Worm (Caenorhabditis elegans) whole organism, late embryonic: ENCODE data around the gene nspb-10.
A peak's percentile ranks its signal among the peaks of the same experiment; 100 is the strongest.

ENCODE experiments used
- C08G9.2 ChIP-seq: sonication (generic microtip); optimal IDR thresholded peaks from 2 replicates; lab custom pipeline; 2016; ENCODE audit warnings: mild to moderate bottlenecking, missing genetic modification characterization, moderate library complexity, missing compliant biosample characterization
- F13H6.1 ChIP-seq: sonication (generic microtip); optimal IDR thresholded peaks from 2 replicates; lab custom pipeline; 2016; ENCODE audit warnings: missing genetic modification characterization, missing compliant biosample characterization
- T23F11.4 ChIP-seq: fragments of 200-800 bp; sonication (Bioruptor generic); optimal IDR thresholded peaks from 2 replicates; lab custom pipeline; 2018; ENCODE audit warnings: mild to moderate bottlenecking, missing genetic modification characterization, missing compliant biosample characterization
- Y22D7AL.16 ChIP-seq: sonication (generic microtip); optimal IDR thresholded peaks from 2 replicates; lab custom pipeline; 2016; ENCODE audit warnings: missing genetic modification characterization, missing compliant biosample characterization
- ahr-1 ChIP-seq: sonication (generic microtip); optimal IDR thresholded peaks from 2 replicates; lab custom pipeline; 2016; ENCODE audit warnings: missing genetic modification characterization, missing compliant biosample characterization
- ceh-14 ChIP-seq: sonication (generic microtip); optimal IDR thresholded peaks from 2 replicates; lab custom pipeline; 2016; ENCODE audit warnings: missing genotype, missing genetic modification characterization, missing compliant biosample characterization
- ceh-18 ChIP-seq: sonication (generic microtip); optimal IDR thresholded peaks from 2 replicates; lab custom pipeline; 2016; ENCODE audit warnings: missing genetic modification characterization, missing compliant biosample characterization
- ceh-19 ChIP-seq: fragments of 200-800 bp; sonication (Bioruptor generic); optimal IDR thresholded peaks from 2 replicates; lab custom pipeline; 2018; ENCODE audit warnings: mild to moderate bottlenecking, missing genetic modification characterization, missing compliant biosample characterization
- ceh-2 ChIP-seq: sonication (generic microtip); optimal IDR thresholded peaks from 2 replicates; lab custom pipeline; 2016; ENCODE audit warnings: missing genotype, missing genetic modification characterization, missing compliant biosample characterization
- ceh-31 ChIP-seq: sonication (generic microtip); optimal IDR thresholded peaks from 2 replicates; lab custom pipeline; 2016; ENCODE audit warnings: missing genetic modification characterization, missing compliant biosample characterization
- ceh-34 ChIP-seq: sonication (generic microtip); optimal IDR thresholded peaks from 2 replicates; lab custom pipeline; 2016; ENCODE audit warnings: mild to moderate bottlenecking, missing genetic modification characterization, missing compliant biosample characterization
- ceh-45 ChIP-seq: fragments of 200-800 bp; sonication (Bioruptor generic); IDR thresholded peaks from 2 replicates; pipeline ENCODE4 v1.3.6; 2022; ENCODE audit warnings: missing genetic modification reagents, missing genetic modification characterization, missing compliant biosample characterization
- dve-1 ChIP-seq: sonication (generic microtip); optimal IDR thresholded peaks from 2 replicates; lab custom pipeline; 2017; ENCODE audit warnings: antibody characterized with exemption, mild to moderate bottlenecking, missing genetic modification characterization, missing compliant biosample characterization
- elt-2 ChIP-seq: sonication (generic microtip); optimal IDR thresholded peaks from 2 replicates; lab custom pipeline; 2016; ENCODE audit warnings: missing genetic modification reagents, missing genetic modification characterization, missing compliant biosample characterization
- elt-4 ChIP-seq: sonication (generic microtip); optimal IDR thresholded peaks from 2 replicates; lab custom pipeline; 2016; ENCODE audit warnings: missing genetic modification characterization, missing compliant biosample characterization
- ets-4 ChIP-seq: sonication (generic microtip); optimal IDR thresholded peaks from 2 replicates; lab custom pipeline; 2016; ENCODE audit warnings: missing genetic modification characterization, missing compliant biosample characterization
- eyg-1 ChIP-seq: sonication (generic microtip); optimal IDR thresholded peaks from 2 replicates; lab custom pipeline; 2016; ENCODE audit warnings: missing genotype, missing genetic modification characterization, missing compliant biosample characterization
- fkh-10 ChIP-seq: fragments of 150-350 bp; optimal IDR thresholded peaks from 2 replicates; lab custom pipeline; 2014; ENCODE audit warnings: missing biosample characterization, missing genetic modification reagents, missing genetic modification characterization
- fkh-6 ChIP-seq: sonication (generic microtip); optimal IDR thresholded peaks from 2 replicates; lab custom pipeline; 2016; ENCODE audit warnings: missing genetic modification characterization, missing compliant biosample characterization
- gmeb-2 ChIP-seq: sonication (generic microtip); optimal IDR thresholded peaks from 2 replicates; lab custom pipeline; 2016; ENCODE audit warnings: missing genetic modification characterization, inconsistent platforms, missing compliant biosample characterization
- hlh-30 ChIP-seq: sonication (generic microtip); optimal IDR thresholded peaks from 2 replicates; lab custom pipeline; 2017; ENCODE audit warnings: antibody characterized with exemption, missing genetic modification characterization, missing compliant biosample characterization; ENCODE audit not compliant: insufficient read depth
- lin-11 ChIP-seq: fragments of 200-800 bp; sonication (Bioruptor generic); optimal IDR thresholded peaks from 2 replicates; lab custom pipeline; 2018; ENCODE audit warnings: mild to moderate bottlenecking, missing genetic modification characterization, missing compliant biosample characterization
- madf-2 ChIP-seq: sonication (generic microtip); optimal IDR thresholded peaks from 2 replicates; lab custom pipeline; 2017; ENCODE audit warnings: missing genetic modification characterization, missing compliant biosample characterization
- nfya-1 ChIP-seq: sonication (generic microtip); optimal IDR thresholded peaks from 2 replicates; lab custom pipeline; 2017; ENCODE audit warnings: missing genetic modification characterization, mild to moderate bottlenecking, missing compliant biosample characterization, antibody characterized with exemption, moderate library complexity
- nhr-11 ChIP-seq: fragments of 150-350 bp; optimal IDR thresholded peaks from 2 replicates; lab custom pipeline; 2014; ENCODE audit warnings: missing biosample characterization, missing genetic modification characterization
- npax-4 ChIP-seq: sonication (generic microtip); optimal IDR thresholded peaks from 2 replicates; lab custom pipeline; 2016; ENCODE audit warnings: missing genetic modification characterization, missing compliant biosample characterization
- pag-3 ChIP-seq: sonication (generic microtip); optimal IDR thresholded peaks from 2 replicates; lab custom pipeline; 2016; ENCODE audit warnings: missing compliant biosample characterization, missing genetic modification characterization, borderline replicate concordance
- pat-9 ChIP-seq: fragments of 200-800 bp; sonication (Bioruptor generic); optimal IDR thresholded peaks from 2 replicates; lab custom pipeline; 2018; ENCODE audit warnings: mild to moderate bottlenecking, missing genetic modification characterization, moderate library complexity, missing compliant biosample characterization
- pax-1 ChIP-seq: fragments of 150-350 bp; optimal IDR thresholded peaks from 2 replicates; lab custom pipeline; 2014; ENCODE audit warnings: missing biosample characterization, missing genetic modification characterization
- pha-2 ChIP-seq: sonication (generic microtip); optimal IDR thresholded peaks from 2 replicates; lab custom pipeline; 2017; ENCODE audit warnings: mild to moderate bottlenecking, missing genetic modification characterization, missing compliant biosample characterization
- pqm-1 ChIP-seq: sonication (generic microtip); optimal IDR thresholded peaks from 2 replicates; lab custom pipeline; 2016; ENCODE audit warnings: missing genetic modification characterization, missing compliant biosample characterization
- pros-1 ChIP-seq: fragments of 150-350 bp; optimal IDR thresholded peaks from 2 replicates; lab custom pipeline; 2014; ENCODE audit warnings: missing biosample characterization, missing genetic modification reagents, missing genetic modification characterization
- ref-2 ChIP-seq: sonication (generic microtip); optimal IDR thresholded peaks from 2 replicates; lab custom pipeline; 2016; ENCODE audit warnings: missing genetic modification characterization, missing compliant biosample characterization
- rnt-1 ChIP-seq: sonication (generic microtip); optimal IDR thresholded peaks from 2 replicates; lab custom pipeline; 2016; ENCODE audit warnings: missing genetic modification characterization, missing compliant biosample characterization
- sox-2 ChIP-seq: fragments of 200-800 bp; sonication (Bioruptor generic); IDR thresholded peaks from 2 replicates; pipeline ENCODE4 v1.3.6; 2022; ENCODE audit warnings: missing genetic modification reagents, missing genetic modification characterization, missing compliant biosample characterization
- tbx-7 ChIP-seq: sonication (generic microtip); optimal IDR thresholded peaks from 2 replicates; lab custom pipeline; 2016; ENCODE audit warnings: missing genotype, missing genetic modification characterization, missing compliant biosample characterization
- unc-42 ChIP-seq: sonication (generic microtip); optimal IDR thresholded peaks from 2 replicates; lab custom pipeline; 2016; ENCODE audit warnings: missing genotype, missing genetic modification characterization, missing compliant biosample characterization

Gene nspb-10

DNA sequence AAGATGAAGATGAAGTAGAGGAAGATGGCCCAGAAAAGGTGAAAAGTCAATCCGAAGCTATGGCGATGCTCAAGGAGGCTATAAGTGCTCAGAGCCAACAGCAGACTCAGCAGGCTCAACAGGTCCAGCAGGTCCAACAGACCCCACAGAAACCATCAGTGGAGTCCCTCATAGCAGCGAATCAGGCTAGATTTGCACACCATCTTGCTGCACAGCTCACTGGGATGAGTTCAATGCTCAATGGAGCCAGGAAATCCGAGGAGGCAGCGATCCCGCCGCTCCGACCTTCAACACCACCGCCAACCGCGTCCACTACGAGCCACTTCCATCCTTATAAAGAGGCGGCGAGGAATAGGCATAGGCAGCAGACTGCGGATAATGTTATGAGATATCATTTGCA, 13.3 kb downstream of the nspb-10 start:
- no peak for TF ChIP-seq pag-3 (tag; lab: Kevin White, UChicago)
- TF ChIP-seq pat-9 (tag; lab: Kevin White, UChicago): no peak
- no peak for TF ChIP-seq Y22D7AL.16 (tag; lab: Kevin White, UChicago)
- no peak for TF ChIP-seq npax-4
- TF ChIP-seq F13H6.1 (tag; lab: Kevin White, UChicago): no peak

ce11 chrII:14573315-14573714, 14.7 kb downstream of the nspb-10 start, which contains the start of gene madf-5:
madf-5 (plus strand) TSS chrII:14573615.
- TF ChIP-seq gmeb-2 (tag; lab: Kevin White, UChicago): no peak
- no peak for TF ChIP-seq Y22D7AL.16 (tag; lab: Kevin White, UChicago)
- TF ChIP-seq ahr-1 (tag; lab: Kevin White, UChicago): no peak
- no peak for TF ChIP-seq lin-11 (tag; lab: Kevin White, UChicago)
- TF ChIP-seq eyg-1 (tag; lab: Kevin White, UChicago): no peak
- TF ChIP-seq ceh-34 (tag; lab: Kevin White, UChicago): no peak

- TF ChIP-seq ceh-19 (no peak), gmeb-2 (tag; lab: Kevin White, UChicago) (no peak), T23F11.4 (GFP tag; lab: Kevin White, UChicago) (no peak), C08G9.2 (tag; lab: Kevin White, UChicago) (no peak), ceh-31 (tag; lab: Kevin White, UChicago) (no peak), pros-1 (tag; lab: Kevin White, UChicago) (no peak), pax-1 (tag; lab: Kevin White, UChicago) (no peak), unc-42 (tag; lab: Kevin White, UChicago) (no peak), elt-4 (tag; lab: Kevin White, UChicago) (no peak), nhr-11 (tag; lab: Kevin White, UChicago) (no peak)
These were observed 17.4 kb downstream of the nspb-10 start for ce11 chrII:14570541-14571160.

- no peak for TF ChIP-seq tbx-7 (tag; lab: Kevin White, UChicago)
- TF ChIP-seq ceh-31 (tag; lab: Kevin White, UChicago): peak; percentile 54
- peak; percentile 86 for TF ChIP-seq unc-42 (tag; lab: Kevin White, UChicago)
- peak; percentile 34 for TF ChIP-seq fkh-10 (GFP tag; lab: Kevin White, UChicago)
- TF ChIP-seq, all 69 proteins: peak for 3
These were observed 18.7 kb downstream of the nspb-10 start for ce11 chrII:14569322-14569721.

DNA sequence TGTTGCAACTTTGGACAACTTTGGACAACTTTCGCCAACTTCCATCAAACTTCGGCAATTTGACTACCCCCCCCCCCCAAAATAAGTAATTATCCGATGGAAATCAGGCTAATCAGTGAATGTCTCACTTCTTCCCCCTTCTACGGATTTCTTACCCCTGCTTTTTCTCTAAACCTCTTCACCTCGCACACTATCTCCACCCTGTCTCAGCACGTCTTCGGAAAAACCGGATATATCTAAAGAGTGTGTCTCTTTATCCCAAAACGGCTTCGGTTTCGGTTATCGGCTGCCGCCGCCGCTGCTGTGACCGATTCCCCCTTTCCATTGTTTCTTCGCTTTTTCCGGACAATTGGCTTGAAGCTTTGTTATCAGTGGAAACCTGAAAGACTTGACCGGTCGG, 20.3 kb downstream of the nspb-10 start:
- TF ChIP-seq ref-2 (tag; lab: Kevin White, UChicago): peak; percentile 10
- no peak for TF ChIP-seq fkh-6
- TF ChIP-seq hlh-30: no peak

ce11 chrII:14563766-14564370, 24.2 kb downstream of the nspb-10 start:
- peak; percentile 7 for TF ChIP-seq unc-42 (tag; lab: Kevin White, UChicago)

ce11 chrII:14561549-14562115, 26.4 kb downstream of the nspb-10 start, which contains the start of gene mog-4:
mog-4 (minus strand) TSS chrII:14561599.
- peak; percentile 72 for TF ChIP-seq nfya-1 (tag; lab: Kevin White, UChicago)
- TF ChIP-seq ceh-2 (tag; lab: Kevin White, UChicago): peak; percentile 65
- peak; percentile 5 for TF ChIP-seq dve-1 (tag; lab: Kevin White, UChicago)
- TF ChIP-seq ceh-34 (tag; lab: Kevin White, UChicago): peak; percentile 76
- TF ChIP-seq ceh-45 (GFP tag; lab: Robert Waterston, UW): peak; percentile 69; the same call in 1 of the 2 replicates
- peak; percentile 13 for TF ChIP-seq sox-2 (GFP tag; lab: Robert Waterston, UW)
- TF ChIP-seq rnt-1 (tag; lab: Kevin White, UChicago): peak; percentile 57
- peak; percentile 9 for TF ChIP-seq Y22D7AL.16 (tag; lab: Kevin White, UChicago)
- TF ChIP-seq C08G9.2 (tag; lab: Kevin White, UChicago): peak; percentile 89
- peak; percentile 89 for TF ChIP-seq unc-42 (tag; lab: Kevin White, UChicago)
- TF ChIP-seq ref-2 (tag; lab: Kevin White, UChicago): peak; percentile 60
- peak; percentile 82 for TF ChIP-seq ceh-14
- peak; percentile 15 for TF ChIP-seq pha-2
- peak; percentile 67 for TF ChIP-seq tbx-7 (tag; lab: Kevin White, UChicago)
- peak; percentile 50 for TF ChIP-seq madf-2 (tag; lab: Kevin White, UChicago)
- peak; percentile 86 for TF ChIP-seq pqm-1
- peak; percentile 85 for TF ChIP-seq ceh-18 (tag; lab: Kevin White, UChicago)
- TF ChIP-seq ets-4 (tag; lab: Kevin White, UChicago): peak; percentile 80
- TF ChIP-seq ceh-31 (tag; lab: Kevin White, UChicago): peak; percentile 91
- TF ChIP-seq elt-2: peak; percentile 60
